Fruit fly (Drosophila melanogaster): ENCODE measurements around the gene CG14605.

- TF ChIP-seq CTCF (optimal IDR thresholded peaks at IDR 0.05): no peak
- TF ChIP-seq CG8478 (optimal IDR thresholded peaks at IDR 0.05): no peak
Measured at dm6 chr3R:7249460-7249859, 30.0 kb upstream of the CG14605 start, which contains the start of the genes CG1227 and Dtwd2.

Measured in S2 (cell line).